Worm (Caenorhabditis elegans) whole organism, early embryonic: ENCODE data around the gene ZC477.3.

ENCODE experiments used
- F13C5.2 ChIP-seq: sonication (generic microtip); optimal IDR thresholded peaks from 2 replicates; lab custom pipeline; 2017; ENCODE audit warnings: mild to moderate bottlenecking, missing genetic modification characterization, inconsistent platforms, missing compliant biosample characterization
- aly-1 ChIP-seq: sonication (generic microtip); optimal IDR thresholded peaks from 2 replicates; lab custom pipeline; 2016; ENCODE audit warnings: missing genetic modification characterization, missing compliant biosample characterization
- ama-1 ChIP-seq: fragments of 150-350 bp; optimal IDR thresholded peaks from 2 replicates; lab custom pipeline; 2014
- ceh-36 ChIP-seq: sonication (generic microtip); optimal IDR thresholded peaks from 2 replicates; lab custom pipeline; 2016; ENCODE audit warnings: missing genetic modification characterization, inconsistent platforms, missing compliant biosample characterization
- ets-7 ChIP-seq: sonication (generic microtip); optimal IDR thresholded peaks from 2 replicates; lab custom pipeline; 2016; ENCODE audit warnings: missing genotype, missing genetic modification characterization, missing compliant biosample characterization
- flt-1 ChIP-seq: fragments of 200-800 bp; sonication (Bioruptor generic); IDR thresholded peaks from 2 replicates; pipeline ENCODE4 v1.3.6; 2022; ENCODE audit warnings: missing genetic modification characterization, missing compliant biosample characterization
- hnd-1 ChIP-seq: sonication (generic microtip); optimal IDR thresholded peaks from 2 replicates; lab custom pipeline; 2016; ENCODE audit warnings: missing genetic modification characterization, missing compliant biosample characterization
- pes-1 ChIP-seq: fragments of 200-800 bp; sonication (Bioruptor generic); IDR thresholded peaks from 2 replicates; pipeline ENCODE4 v1.3.6; 2022; ENCODE audit warnings: missing genetic modification reagents, missing genetic modification characterization, missing compliant biosample characterization
- scrt-1 ChIP-seq: fragments of 200-800 bp; sonication (Bioruptor generic); IDR thresholded peaks from 2 replicates; pipeline ENCODE4 v1.3.6; 2022; ENCODE audit warnings: missing genetic modification characterization, missing compliant biosample characterization
- sea-1 ChIP-seq: fragments of 200-800 bp; sonication (Bioruptor generic); conservative IDR thresholded peaks from 2 replicates; pipeline ENCODE4 v1.3.6; 2022; ENCODE audit warnings: missing genetic modification characterization, missing compliant biosample characterization
- tbx-11 ChIP-seq: fragments of 200-800 bp; sonication (Bioruptor generic); IDR thresholded peaks from 2 replicates; pipeline ENCODE4 v1.3.6; 2022; ENCODE audit warnings: missing genetic modification characterization, missing compliant biosample characterization
- tbx-37 ChIP-seq: fragments of 200-800 bp; sonication (Bioruptor generic); conservative IDR thresholded peaks from 2 replicates; pipeline ENCODE4 v1.3.6; 2022; ENCODE audit warnings: missing genetic modification reagents, missing genetic modification characterization, missing compliant biosample characterization
- tra-4 ChIP-seq: sonication (generic microtip); optimal IDR thresholded peaks from 2 replicates; lab custom pipeline; 2017; ENCODE audit warnings: missing genetic modification characterization, missing compliant biosample characterization

- no peak for TF ChIP-seq tbx-37 (GFP tag; lab: Robert Waterston, UW)
- TF ChIP-seq scrt-1 (GFP tag; lab: Robert Waterston, UW) = no peak
- no peak for TF ChIP-seq pes-1
- TF ChIP-seq ets-7 (tag; lab: Kevin White, UChicago) = no peak
- no peak for TF ChIP-seq flt-1 (GFP tag; lab: Robert Waterston, UW)
- TF ChIP-seq aly-1 = no peak
- TF ChIP-seq ama-1 (lab: Kevin White, UChicago) = no peak
- TF ChIP-seq tra-4 (tag; lab: Kevin White, UChicago) = no peak
- no peak for TF ChIP-seq hnd-1 (tag; lab: Kevin White, UChicago)
- TF ChIP-seq sea-1 (GFP tag; lab: Robert Waterston, UW) = no peak
- no peak for TF ChIP-seq F13C5.2 (tag; lab: Kevin White, UChicago)
- no peak for TF ChIP-seq ceh-36 (tag; lab: Kevin White, UChicago)
- no peak for TF ChIP-seq tbx-11 (GFP tag; lab: Robert Waterston, UW)
Measured at ce11 chrIV:7083976-7084375, 19.3 kb upstream of the ZC477.3 start.
